Worm (Caenorhabditis elegans): ENCODE data around the gene srh-283.

- TF ChIP-seq nhr-11 (tag; optimal IDR thresholded peaks at IDR 0.05) = no peak
- no peak for TF ChIP-seq K02D7.2 (tag; optimal IDR thresholded peaks at IDR 0.05)
- TF ChIP-seq fkh-10 (GFP tag; optimal IDR thresholded peaks at IDR 0.05) = no peak
- TF ChIP-seq ceh-24 (tag; optimal IDR thresholded peaks at IDR 0.05) = no peak
- no peak for TF ChIP-seq unc-55 (GFP tag; optimal IDR thresholded peaks at IDR 0.05)
- TF ChIP-seq hlh-8 (tag; optimal IDR thresholded peaks at IDR 0.05) = no peak
- no peak for TF ChIP-seq ceh-30 (tag; optimal IDR thresholded peaks at IDR 0.05)
- no peak for TF ChIP-seq ceh-6 (GFP tag; optimal IDR thresholded peaks at IDR 0.05)
- TF ChIP-seq pax-1 (tag; optimal IDR thresholded peaks at IDR 0.05) = no peak
- TF ChIP-seq odd-2 (tag; optimal IDR thresholded peaks at IDR 0.05) = no peak
- no peak for TF ChIP-seq ama-1 (optimal IDR thresholded peaks at IDR 0.05)
- no peak for TF ChIP-seq nfya-1 (tag; optimal IDR thresholded peaks at IDR 0.05)
Measured at ce11 chrV:17783542-17783941, 18.4 kb downstream of the srh-283 start, which contains the start of gene srab-12.

Measured in whole organism, late embryonic.